Worm (Caenorhabditis elegans) whole organism, L3 larva: ENCODE results near the gene F37B12.3.
A peak's percentile ranks its signal among the peaks of the same experiment; 100 is the strongest.

Source experiments
- R02D3.7 ChIP-seq: fragments of 150-350 bp; optimal IDR thresholded peaks from 2 replicates; lab custom pipeline; 2014; ENCODE audit warnings: missing biosample characterization, missing genetic modification characterization
- ZK546.5 ChIP-seq: sonication (generic microtip); optimal IDR thresholded peaks from 2 replicates; lab custom pipeline; 2017; ENCODE audit warnings: missing biosample characterization, missing genetic modification characterization
- aly-2 ChIP-seq: fragments of 150-350 bp; optimal IDR thresholded peaks from 2 replicates; lab custom pipeline; 2014; ENCODE audit warnings: missing biosample characterization, missing genetic modification characterization
- ama-1 ChIP-seq: fragments of 150-350 bp; optimal IDR thresholded peaks from 2 replicates; lab custom pipeline; 2018
- ceh-16 ChIP-seq: sonication (generic microtip); optimal IDR thresholded peaks from 2 replicates; lab custom pipeline; 2017; ENCODE audit warnings: missing biosample characterization, missing genetic modification characterization
- ceh-28 ChIP-seq: fragments of 150-350 bp; optimal IDR thresholded peaks from 2 replicates; lab custom pipeline; 2014; ENCODE audit warnings: missing biosample characterization, missing genetic modification reagents, missing genetic modification characterization
- ceh-82 ChIP-seq: fragments of 150-350 bp; optimal IDR thresholded peaks from 2 replicates; lab custom pipeline; 2014; ENCODE audit warnings: missing biosample characterization, missing genetic modification characterization
- ceh-9 ChIP-seq: sonication (generic microtip); optimal IDR thresholded peaks from 2 replicates; lab custom pipeline; 2018; ENCODE audit warnings: missing biosample characterization, missing genetic modification characterization
- daf-12 ChIP-seq: fragments of 150-350 bp; optimal IDR thresholded peaks from 2 replicates; lab custom pipeline; 2014; ENCODE audit warnings: missing biosample characterization, missing genetic modification reagents, missing genetic modification characterization
- egl-27 ChIP-seq: sonication (generic microtip); optimal IDR thresholded peaks from 4 replicates; lab custom pipeline; 2017; ENCODE audit warnings: missing biosample characterization, missing genetic modification reagents, missing genetic modification characterization
- egl-5 ChIP-seq: fragments of 150-350 bp; optimal IDR thresholded peaks from 2 replicates; lab custom pipeline; 2017; ENCODE audit warnings: missing biosample characterization, missing genetic modification reagents, missing genetic modification characterization, inconsistent platforms
- elt-1 ChIP-seq: fragments of 150-350 bp; optimal IDR thresholded peaks from 2 replicates; lab custom pipeline; 2014; ENCODE audit warnings: missing biosample characterization, missing genetic modification characterization
- elt-3 ChIP-seq, 3 experiments: fragments of 150-350 bp in 1 of 3; sonication (generic microtip) in 2 of 3; optimal IDR thresholded peaks; 2 replicates in 2 of 3; 4 replicates in 1 of 3; lab custom pipeline; 2014 to 2017; ENCODE audit warnings: missing biosample characterization in 3 of 3, missing genetic modification characterization in 3 of 3
- eor-1 ChIP-seq, 2 experiments: fragments of 150-350 bp; optimal IDR thresholded peaks; 2 replicates each; lab custom pipeline; 2014 to 2018; ENCODE audit warnings: missing biosample characterization in 2 of 2, missing genetic modification characterization in 2 of 2
- fkh-10 ChIP-seq: sonication (generic microtip); optimal IDR thresholded peaks from 2 replicates; lab custom pipeline; 2017; ENCODE audit warnings: missing biosample characterization, missing genetic modification reagents, missing genetic modification characterization
- fkh-2 ChIP-seq: fragments of 150-350 bp; optimal IDR thresholded peaks from 2 replicates; lab custom pipeline; 2014; ENCODE audit warnings: missing biosample characterization, missing genetic modification reagents, missing genetic modification characterization
- fos-1 ChIP-seq: fragments of 150-350 bp; optimal IDR thresholded peaks from 2 replicates; lab custom pipeline; 2014; ENCODE audit warnings: missing biosample characterization, missing genetic modification characterization
- jun-1 ChIP-seq: fragments of 150-350 bp; optimal IDR thresholded peaks from 2 replicates; lab custom pipeline; 2014; ENCODE audit warnings: missing biosample characterization, missing genetic modification reagents, missing genetic modification characterization
- lin-15B ChIP-seq: fragments of 150-350 bp; optimal IDR thresholded peaks from 2 replicates; lab custom pipeline; 2014; ENCODE audit warnings: missing biosample characterization, missing genetic modification characterization
- lin-39 ChIP-seq: fragments of 150-350 bp; optimal IDR thresholded peaks from 2 replicates; lab custom pipeline; 2018; ENCODE audit warnings: missing biosample characterization, missing genetic modification reagents, missing genetic modification characterization
- lsy-12 ChIP-seq: sonication (generic microtip); optimal IDR thresholded peaks from 2 replicates; lab custom pipeline; 2016; ENCODE audit warnings: mild to moderate bottlenecking, missing genetic modification characterization, missing compliant biosample characterization
- mdl-1 ChIP-seq: fragments of 150-350 bp; optimal IDR thresholded peaks from 2 replicates; lab custom pipeline; 2014; ENCODE audit warnings: missing biosample characterization, missing genetic modification characterization
- mml-1 ChIP-seq: fragments of 150-350 bp; sonication (generic microtip); optimal IDR thresholded peaks from 3 replicates; lab custom pipeline; 2014; ENCODE audit warnings: missing biosample characterization, missing genetic modification characterization
- nfya-1 ChIP-seq: sonication (generic microtip); optimal IDR thresholded peaks from 2 replicates; lab custom pipeline; 2017; ENCODE audit warnings: missing genetic modification characterization, mild to moderate bottlenecking, missing compliant biosample characterization, antibody characterized with exemption, moderate library complexity; ENCODE audit not compliant: insufficient read depth
- nhr-11 ChIP-seq: fragments of 150-350 bp; optimal IDR thresholded peaks from 2 replicates; lab custom pipeline; 2014; ENCODE audit warnings: missing biosample characterization, missing genetic modification characterization
- nhr-12 ChIP-seq: fragments of 150-350 bp; optimal IDR thresholded peaks from 2 replicates; lab custom pipeline; 2014; ENCODE audit warnings: missing biosample characterization, missing genetic modification characterization
- nhr-23 ChIP-seq: fragments of 150-350 bp; optimal IDR thresholded peaks from 2 replicates; lab custom pipeline; 2014; ENCODE audit warnings: missing biosample characterization, missing genetic modification reagents, missing genetic modification characterization
- nhr-237 ChIP-seq: fragments of 150-350 bp; optimal IDR thresholded peaks from 2 replicates; lab custom pipeline; 2014; ENCODE audit warnings: missing biosample characterization, missing genetic modification characterization
- nhr-25 ChIP-seq: sonication (generic microtip); optimal IDR thresholded peaks from 2 replicates; lab custom pipeline; 2017; ENCODE audit warnings: missing biosample characterization, missing genetic modification characterization
- nhr-28 ChIP-seq: fragments of 150-350 bp; optimal IDR thresholded peaks from 2 replicates; lab custom pipeline; 2014; ENCODE audit warnings: missing biosample characterization, missing genetic modification characterization
- nhr-43 ChIP-seq: sonication (generic microtip); optimal IDR thresholded peaks from 2 replicates; lab custom pipeline; 2016; ENCODE audit warnings: mild to moderate bottlenecking, missing genetic modification characterization, missing compliant biosample characterization; ENCODE audit not compliant: poor library complexity, severe bottlenecking
- nhr-67 ChIP-seq: fragments of 150-350 bp; optimal IDR thresholded peaks from 2 replicates; lab custom pipeline; 2014; ENCODE audit warnings: missing biosample characterization, missing genetic modification characterization
- nhr-76 ChIP-seq: fragments of 150-350 bp; sonication (generic microtip); optimal IDR thresholded peaks from 5 replicates; lab custom pipeline; 2014; ENCODE audit warnings: missing biosample characterization, missing genetic modification characterization
- nhr-77 ChIP-seq: fragments of 150-350 bp; optimal IDR thresholded peaks from 2 replicates; lab custom pipeline; 2014; ENCODE audit warnings: missing biosample characterization, missing genetic modification characterization
- pha-4 ChIP-seq: fragments of 150-350 bp; optimal IDR thresholded peaks from 2 replicates; lab custom pipeline; 2014; ENCODE audit warnings: missing biosample characterization, missing genetic modification reagents, missing genetic modification characterization
- pqm-1 ChIP-seq: fragments of 150-350 bp; optimal IDR thresholded peaks from 2 replicates; lab custom pipeline; 2017; ENCODE audit warnings: missing biosample characterization, missing genetic modification characterization, inconsistent platforms
- sea-2 ChIP-seq: fragments of 150-350 bp; sonication (generic microtip); optimal IDR thresholded peaks from 4 replicates; lab custom pipeline; 2014; ENCODE audit warnings: missing biosample characterization, missing genetic modification reagents, missing genetic modification characterization
- skn-1 ChIP-seq: fragments of 150-350 bp; optimal IDR thresholded peaks from 2 replicates; lab custom pipeline; 2014; ENCODE audit warnings: missing biosample characterization, missing genetic modification characterization
- snpc-4 ChIP-seq: fragments of 150-350 bp; optimal IDR thresholded peaks from 2 replicates; lab custom pipeline; 2014; ENCODE audit warnings: missing biosample characterization, missing genetic modification characterization
- tbx-2 ChIP-seq: sonication (generic microtip); optimal IDR thresholded peaks from 2 replicates; lab custom pipeline; 2016; ENCODE audit warnings: mild to moderate bottlenecking, missing genetic modification characterization, missing compliant biosample characterization
- unc-39 ChIP-seq: sonication (generic microtip); optimal IDR thresholded peaks from 4 replicates; lab custom pipeline; 2017; ENCODE audit warnings: missing biosample characterization, missing genetic modification characterization
- unc-62 ChIP-seq: fragments of 150-350 bp; sonication (generic microtip); optimal IDR thresholded peaks from 4 replicates; lab custom pipeline; 2014; ENCODE audit warnings: missing biosample characterization, missing genetic modification reagents, missing genetic modification characterization
- zag-1 ChIP-seq: fragments of 150-350 bp; optimal IDR thresholded peaks from 2 replicates; lab custom pipeline; 2014; ENCODE audit warnings: missing biosample characterization, missing genetic modification characterization
- ztf-11 ChIP-seq: fragments of 150-350 bp; optimal IDR thresholded peaks from 2 replicates; lab custom pipeline; 2014; ENCODE audit warnings: missing biosample characterization, missing genetic modification characterization
- ztf-4 ChIP-seq: fragments of 150-350 bp; optimal IDR thresholded peaks from 2 replicates; lab custom pipeline; 2014; ENCODE audit warnings: missing biosample characterization, missing genetic modification characterization

The F37B12.3 gene

ce11 chrII:9061557-9062183 lies 20.5 kb upstream of the F37B12.3 start (continued):
- TF ChIP-seq nhr-11 (tag; lab: Kevin White, UChicago) = peak; percentile 70
- TF ChIP-seq snpc-4 = no peak
- no peak for TF ChIP-seq eor-1 (tag; optimal IDR thresholded peaks at IDR 0.05; lab: Kevin White, UChicago)
- no peak for TF ChIP-seq ztf-4 (tag; lab: Kevin White, UChicago)
- TF ChIP-seq tbx-2 (tag; lab: Kevin White, UChicago) = peak; percentile 15
- no peak for TF ChIP-seq nhr-28 (tag; lab: Kevin White, UChicago)
- no peak for TF ChIP-seq aly-2
- no peak for TF ChIP-seq R02D3.7 (tag; lab: Kevin White, UChicago)
- peak; percentile 48 for TF ChIP-seq pqm-1 (tag; lab: Kevin White, UChicago)
- no peak for TF ChIP-seq elt-1 (tag; lab: Kevin White, UChicago)
- TF ChIP-seq fkh-10 = no peak
- peak; percentile 62 for TF ChIP-seq jun-1 (tag; lab: Kevin White, UChicago)
- TF ChIP-seq ceh-16 (tag; lab: Kevin White, UChicago) = no peak
- peak; percentile 41 for TF ChIP-seq fkh-2 (tag; lab: Kevin White, UChicago)
- TF ChIP-seq nhr-12 = no peak
- TF ChIP-seq skn-1 (tag; lab: Kevin White, UChicago) = no peak
- TF ChIP-seq nhr-23 (tag; lab: Kevin White, UChicago) = peak; percentile 39
- TF ChIP-seq elt-3 (tag; optimal IDR thresholded peaks at IDR 0.05; lab: Kevin White, UChicago) = no peak
- no peak for TF ChIP-seq zag-1 (tag; lab: Kevin White, UChicago)
- TF ChIP-seq nhr-67 (tag; lab: Kevin White, UChicago) = no peak
- TF ChIP-seq unc-39 (tag; lab: Kevin White, UChicago) = no peak
- TF ChIP-seq nhr-76 (tag; lab: Kevin White, UChicago) = no peak

- TF ChIP-seq pha-4 (tag; lab: Kevin White, UChicago) (peak; percentile 72), nhr-23 (tag; lab: Kevin White, UChicago) (peak; percentile 53), unc-39 (tag; lab: Kevin White, UChicago) (no peak)
These were observed 19.9 kb upstream of the F37B12.3 start, which contains the start of gene T24B8.3 for ce11 chrII:9061099-9061498. T24B8.3 (minus strand) TSS chrII:9061137.

ce11 chrII:9060332-9060840 lies 19.2 kb upstream of the F37B12.3 start:
- TF ChIP-seq egl-27 (tag; lab: Kevin White, UChicago) (peak; percentile 68), elt-3 (tag; optimal IDR thresholded peaks at IDR 0.05; lab: Kevin White, UChicago) (peak in 2 of 3 experiments; percentile 47 to 62), nhr-237 (tag; lab: Kevin White, UChicago) (no peak), sea-2 (GFP tag; lab: Kevin White, UChicago) (peak; percentile 87), zag-1 (tag; lab: Kevin White, UChicago) (no peak), elt-1 (tag; lab: Kevin White, UChicago) (peak; percentile 58), aly-2 (no peak), nhr-12 (no peak), skn-1 (tag; lab: Kevin White, UChicago) (peak; percentile 80), nfya-1 (tag; lab: Kevin White, UChicago) (peak; percentile 97), snpc-4 (peak; percentile 55), ama-1 (lab: Kevin White, UChicago) (peak; percentile 62), unc-62 (GFP tag; lab: Kevin White, UChicago) (peak; percentile 90), tbx-2 (tag; lab: Kevin White, UChicago) (peak; percentile 65), nhr-23 (tag; lab: Kevin White, UChicago) (peak; percentile 77), nhr-28 (tag; lab: Kevin White, UChicago) (no peak), ceh-9 (tag; lab: Kevin White, UChicago) (no peak), daf-12 (tag; lab: Kevin White, UChicago) (no peak), ztf-4 (tag; lab: Kevin White, UChicago) (peak; percentile 77), nhr-77 (tag; lab: Kevin White, UChicago) (peak; percentile 1), fos-1 (tag; lab: Kevin White, UChicago) (peak; percentile 90), nhr-67 (tag; lab: Kevin White, UChicago) (no peak), ceh-28 (tag; lab: Kevin White, UChicago) (peak; percentile 53), ceh-82 (tag; lab: Kevin White, UChicago) (no peak), pha-4 (tag; lab: Kevin White, UChicago) (peak; percentile 96), nhr-76 (tag; lab: Kevin White, UChicago) (peak; percentile 6), eor-1 (tag; optimal IDR thresholded peaks at IDR 0.05; lab: Kevin White, UChicago) (no peak), ZK546.5 (tag; lab: Kevin White, UChicago) (no peak), unc-39 (tag; lab: Kevin White, UChicago) (no peak), jun-1 (tag; lab: Kevin White, UChicago) (peak; percentile 91), mml-1 (no peak), ztf-11 (tag; lab: Kevin White, UChicago) (no peak), egl-5 (tag; lab: Kevin White, UChicago) (peak; percentile 90), R02D3.7 (tag; lab: Kevin White, UChicago) (peak; percentile 74), nhr-43 (tag; lab: Kevin White, UChicago) (peak; percentile 55), lsy-12 (tag; lab: Kevin White, UChicago) (peak; percentile 80), lin-15B (tag; lab: Kevin White, UChicago) (peak; percentile 78), nhr-25 (tag; lab: Kevin White, UChicago) (peak; percentile 97), lin-39 (tag; lab: Kevin White, UChicago) (peak; percentile 96), ceh-16 (tag; lab: Kevin White, UChicago) (no peak), mdl-1 (tag; lab: Kevin White, UChicago) (peak; percentile 74)
